Fruit fly (Drosophila melanogaster): ENCODE data around the gene strat.
A peak's percentile ranks its signal among the peaks of the same experiment; 100 is the strongest.

The strat gene

dm6 chr2L:8284913-8285619, 35.1 kb upstream of the strat start (continued):
- TF ChIP-seq lab (GFP tag; optimal IDR thresholded peaks at IDR 0.05) (peak; percentile 27), CG31441 (GFP tag; IDR thresholded peaks at IDR 0.05) (peak; percentile 49), NC2α (GFP tag; optimal IDR thresholded peaks at IDR 0.05) (no peak), CG14050 (GFP tag; IDR thresholded peaks at IDR 0.05) (no peak), CG3838 (GFP tag; optimal IDR thresholded peaks at IDR 0.05) (no peak), Dfd (GFP tag; optimal IDR thresholded peaks at IDR 0.05) (no peak), Eip74EF (GFP tag; optimal IDR thresholded peaks at IDR 0.05) (peak in 1 of 2 experiments; percentile 20), CG8359 (GFP tag; optimal IDR thresholded peaks at IDR 0.05; ENCODE audit: borderline replicate concordance) (no peak), scrt (GFP tag; optimal IDR thresholded peaks at IDR 0.05) (no peak), CG3847 (GFP tag; IDR thresholded peaks at IDR 0.05) (no peak), BEAF-32 (GFP tag; optimal IDR thresholded peaks at IDR 0.05) (no peak), CG33213 (GFP tag; optimal IDR thresholded peaks at IDR 0.05) (no peak), HLH54F (GFP tag; optimal IDR thresholded peaks at IDR 0.05) (no peak), Ada2b (GFP tag; IDR thresholded peaks at IDR 0.05) (0 out of 2 replicates have a peak, but pooled peaks have one; percentile 16), dysf (GFP tag; IDR thresholded peaks at IDR 0.05) (no peak), Mrtf (GFP tag; IDR thresholded peaks at IDR 0.05) (no peak), fd96Cb (tag; optimal IDR thresholded peaks at IDR 0.05) (peak; percentile 31), Xbp1 (GFP tag; optimal IDR thresholded peaks at IDR 0.05) (peak; percentile 35), Asciz (GFP tag; optimal IDR thresholded peaks at IDR 0.05) (peak; percentile 58), bsh (GFP tag; optimal IDR thresholded peaks at IDR 0.05) (peak in 1 of 2 experiments; percentile 61), psq (GFP tag; optimal IDR thresholded peaks at IDR 0.05) (no peak), chif (GFP tag; optimal IDR thresholded peaks at IDR 0.05) (no peak), CG6683 (GFP tag; optimal IDR thresholded peaks at IDR 0.05) (no peak), H15 (GFP tag; IDR thresholded peaks at IDR 0.05) (no peak), Hand (GFP tag; optimal IDR thresholded peaks at IDR 0.05) (no peak), exex (tag; optimal IDR thresholded peaks at IDR 0.05) (no peak), CG2712 (tag; optimal IDR thresholded peaks at IDR 0.05) (peak; percentile 30), zen (tag; optimal IDR thresholded peaks at IDR 0.05) (no peak), CG14965 (GFP tag; optimal IDR thresholded peaks at IDR 0.05; ENCODE audit: borderline replicate concordance) (no peak), Fer3 (tag; optimal IDR thresholded peaks at IDR 0.05) (no peak), Elba2 (GFP tag; optimal IDR thresholded peaks at IDR 0.05) (no peak), CG11504 (tag; optimal IDR thresholded peaks at IDR 0.05) (peak; percentile 60), nau (GFP tag; optimal IDR thresholded peaks at IDR 0.05) (no peak), hth (optimal IDR thresholded peaks at IDR 0.05) (no peak), CG11723 (GFP tag; optimal IDR thresholded peaks at IDR 0.05) (no peak), Chrac-16 (GFP tag; optimal IDR thresholded peaks at IDR 0.05) (no peak), CG13775 (GFP tag; optimal IDR thresholded peaks at IDR 0.05) (no peak), chinmo (GFP tag; IDR thresholded peaks at IDR 0.05; ENCODE audit: partially characterized antibody) (no peak), CG1233 (GFP tag; optimal IDR thresholded peaks at IDR 0.05) (no peak), D19B (GFP tag; optimal IDR thresholded peaks at IDR 0.05) (no peak), Hr39 (optimal IDR thresholded peaks at IDR 0.05) (no peak), Mes4 (GFP tag; optimal IDR thresholded peaks at IDR 0.05) (no peak), Atf6 (GFP tag; IDR thresholded peaks at IDR 0.05) (no peak), mld (GFP tag; IDR thresholded peaks at IDR 0.05; ENCODE audit: partially characterized antibody) (no peak), CG17802 (tag; optimal IDR thresholded peaks at IDR 0.05) (no peak), Nf-YA (GFP tag; IDR thresholded peaks at IDR 0.05) (no peak), Sry-β (GFP tag; optimal IDR thresholded peaks at IDR 0.05) (no peak), hbn (GFP tag; IDR thresholded peaks at IDR 0.05; ENCODE audit: partially characterized antibody) (no peak), CG17385 (GFP tag; optimal IDR thresholded peaks at IDR 0.05) (peak; percentile 6)

Data from whole organism, embryonic.